Worm (Caenorhabditis elegans) whole organism, L3 larva: ENCODE results near the gene C17E7.9.

ENCODE experiments used
- ZK546.5 ChIP-seq: sonication (generic microtip); optimal IDR thresholded peaks from 2 replicates; lab custom pipeline; 2017; ENCODE audit warnings: missing biosample characterization, missing genetic modification characterization
- ceh-16 ChIP-seq: sonication (generic microtip); optimal IDR thresholded peaks from 2 replicates; lab custom pipeline; 2017; ENCODE audit warnings: missing biosample characterization, missing genetic modification characterization
- ceh-28 ChIP-seq: fragments of 150-350 bp; optimal IDR thresholded peaks from 2 replicates; lab custom pipeline; 2014; ENCODE audit warnings: missing biosample characterization, missing genetic modification reagents, missing genetic modification characterization
- ceh-82 ChIP-seq: fragments of 150-350 bp; optimal IDR thresholded peaks from 2 replicates; lab custom pipeline; 2014; ENCODE audit warnings: missing biosample characterization, missing genetic modification characterization
- egl-27 ChIP-seq: sonication (generic microtip); optimal IDR thresholded peaks from 4 replicates; lab custom pipeline; 2017; ENCODE audit warnings: missing biosample characterization, missing genetic modification reagents, missing genetic modification characterization
- egl-5 ChIP-seq: fragments of 150-350 bp; optimal IDR thresholded peaks from 2 replicates; lab custom pipeline; 2017; ENCODE audit warnings: missing biosample characterization, missing genetic modification reagents, missing genetic modification characterization, inconsistent platforms
- elt-1 ChIP-seq: fragments of 150-350 bp; optimal IDR thresholded peaks from 2 replicates; lab custom pipeline; 2014; ENCODE audit warnings: missing biosample characterization, missing genetic modification characterization
- elt-2 ChIP-seq: sonication (generic microtip); optimal IDR thresholded peaks from 2 replicates; lab custom pipeline; 2016; ENCODE audit warnings: missing genetic modification reagents, mild to moderate bottlenecking, missing genetic modification characterization, missing compliant biosample characterization
- elt-3 ChIP-seq, 3 experiments: fragments of 150-350 bp in 1 of 3; sonication (generic microtip) in 2 of 3; optimal IDR thresholded peaks; 2 replicates in 2 of 3; 4 replicates in 1 of 3; lab custom pipeline; 2014 to 2017; ENCODE audit warnings: missing biosample characterization in 3 of 3, missing genetic modification characterization in 3 of 3
- fkh-10 ChIP-seq: sonication (generic microtip); optimal IDR thresholded peaks from 2 replicates; lab custom pipeline; 2017; ENCODE audit warnings: missing biosample characterization, missing genetic modification reagents, missing genetic modification characterization
- fkh-2 ChIP-seq: fragments of 150-350 bp; optimal IDR thresholded peaks from 2 replicates; lab custom pipeline; 2014; ENCODE audit warnings: missing biosample characterization, missing genetic modification reagents, missing genetic modification characterization
- fos-1 ChIP-seq: fragments of 150-350 bp; optimal IDR thresholded peaks from 2 replicates; lab custom pipeline; 2014; ENCODE audit warnings: missing biosample characterization, missing genetic modification characterization
- lin-15B ChIP-seq: fragments of 150-350 bp; optimal IDR thresholded peaks from 2 replicates; lab custom pipeline; 2014; ENCODE audit warnings: missing biosample characterization, missing genetic modification characterization
- lsy-12 ChIP-seq: sonication (generic microtip); optimal IDR thresholded peaks from 2 replicates; lab custom pipeline; 2016; ENCODE audit warnings: mild to moderate bottlenecking, missing genetic modification characterization, missing compliant biosample characterization
- mdl-1 ChIP-seq: fragments of 150-350 bp; optimal IDR thresholded peaks from 2 replicates; lab custom pipeline; 2014; ENCODE audit warnings: missing biosample characterization, missing genetic modification characterization
- mml-1 ChIP-seq: fragments of 150-350 bp; sonication (generic microtip); optimal IDR thresholded peaks from 3 replicates; lab custom pipeline; 2014; ENCODE audit warnings: missing biosample characterization, missing genetic modification characterization
- nfya-1 ChIP-seq: sonication (generic microtip); optimal IDR thresholded peaks from 2 replicates; lab custom pipeline; 2017; ENCODE audit warnings: missing genetic modification characterization, mild to moderate bottlenecking, missing compliant biosample characterization, antibody characterized with exemption, moderate library complexity; ENCODE audit not compliant: insufficient read depth
- nhr-11 ChIP-seq: fragments of 150-350 bp; optimal IDR thresholded peaks from 2 replicates; lab custom pipeline; 2014; ENCODE audit warnings: missing biosample characterization, missing genetic modification characterization
- nhr-12 ChIP-seq: fragments of 150-350 bp; optimal IDR thresholded peaks from 2 replicates; lab custom pipeline; 2014; ENCODE audit warnings: missing biosample characterization, missing genetic modification characterization
- nhr-23 ChIP-seq: fragments of 150-350 bp; optimal IDR thresholded peaks from 2 replicates; lab custom pipeline; 2014; ENCODE audit warnings: missing biosample characterization, missing genetic modification reagents, missing genetic modification characterization
- nhr-237 ChIP-seq: fragments of 150-350 bp; optimal IDR thresholded peaks from 2 replicates; lab custom pipeline; 2014; ENCODE audit warnings: missing biosample characterization, missing genetic modification characterization
- nhr-25 ChIP-seq: sonication (generic microtip); optimal IDR thresholded peaks from 2 replicates; lab custom pipeline; 2017; ENCODE audit warnings: missing biosample characterization, missing genetic modification characterization
- nhr-28 ChIP-seq: fragments of 150-350 bp; optimal IDR thresholded peaks from 2 replicates; lab custom pipeline; 2014; ENCODE audit warnings: missing biosample characterization, missing genetic modification characterization
- nhr-76 ChIP-seq: fragments of 150-350 bp; sonication (generic microtip); optimal IDR thresholded peaks from 5 replicates; lab custom pipeline; 2014; ENCODE audit warnings: missing biosample characterization, missing genetic modification characterization
- nhr-77 ChIP-seq: fragments of 150-350 bp; optimal IDR thresholded peaks from 2 replicates; lab custom pipeline; 2014; ENCODE audit warnings: missing biosample characterization, missing genetic modification characterization
- pha-4 ChIP-seq: fragments of 150-350 bp; optimal IDR thresholded peaks from 2 replicates; lab custom pipeline; 2014; ENCODE audit warnings: missing biosample characterization, missing genetic modification reagents, missing genetic modification characterization
- sea-2 ChIP-seq: fragments of 150-350 bp; sonication (generic microtip); optimal IDR thresholded peaks from 4 replicates; lab custom pipeline; 2014; ENCODE audit warnings: missing biosample characterization, missing genetic modification reagents, missing genetic modification characterization
- skn-1 ChIP-seq: fragments of 150-350 bp; optimal IDR thresholded peaks from 2 replicates; lab custom pipeline; 2014; ENCODE audit warnings: missing biosample characterization, missing genetic modification characterization
- snpc-4 ChIP-seq: fragments of 150-350 bp; optimal IDR thresholded peaks from 2 replicates; lab custom pipeline; 2014; ENCODE audit warnings: missing biosample characterization, missing genetic modification characterization
- unc-39 ChIP-seq: sonication (generic microtip); optimal IDR thresholded peaks from 4 replicates; lab custom pipeline; 2017; ENCODE audit warnings: missing biosample characterization, missing genetic modification characterization
- unc-62 ChIP-seq: fragments of 150-350 bp; sonication (generic microtip); optimal IDR thresholded peaks from 4 replicates; lab custom pipeline; 2014; ENCODE audit warnings: missing biosample characterization, missing genetic modification reagents, missing genetic modification characterization
- zag-1 ChIP-seq: fragments of 150-350 bp; optimal IDR thresholded peaks from 2 replicates; lab custom pipeline; 2014; ENCODE audit warnings: missing biosample characterization, missing genetic modification characterization
- ztf-11 ChIP-seq: fragments of 150-350 bp; optimal IDR thresholded peaks from 2 replicates; lab custom pipeline; 2014; ENCODE audit warnings: missing biosample characterization, missing genetic modification characterization
- ztf-4 ChIP-seq: fragments of 150-350 bp; optimal IDR thresholded peaks from 2 replicates; lab custom pipeline; 2014; ENCODE audit warnings: missing biosample characterization, missing genetic modification characterization

Gene C17E7.9

ce11 chrV:3870359-3870758 is 20.3 kb downstream of the C17E7.9 start:
- TF ChIP-seq nhr-25 (tag; lab: Kevin White, UChicago) (no peak), ZK546.5 (tag; lab: Kevin White, UChicago) (no peak), nhr-11 (peak; percentile 81)

ce11 chrV:3868905-3869304 is 21.8 kb downstream of the C17E7.9 start, which contains the start of gene nhr-157:
nhr-157 (minus strand) TSS chrV:3869005.
- no peak for TF ChIP-seq mdl-1 (tag; lab: Kevin White, UChicago)
- no peak for TF ChIP-seq nhr-11
- TF ChIP-seq nhr-28 (tag; lab: Kevin White, UChicago): no peak
- no peak for TF ChIP-seq mml-1 (tag; lab: Kevin White, UChicago)
- TF ChIP-seq nhr-77 (tag; lab: Kevin White, UChicago): no peak
- TF ChIP-seq pha-4: no peak
- TF ChIP-seq ztf-11 (tag; lab: Kevin White, UChicago): no peak
- no peak for TF ChIP-seq fkh-2 (tag; lab: Kevin White, UChicago)
- no peak for TF ChIP-seq nhr-23
- no peak for TF ChIP-seq zag-1 (tag; lab: Kevin White, UChicago)
- TF ChIP-seq nhr-76 (tag; lab: Kevin White, UChicago): no peak
- no peak for TF ChIP-seq nhr-12 (tag; lab: Kevin White, UChicago)

- peak; percentile 58 for TF ChIP-seq elt-1 (tag; lab: Kevin White, UChicago)
- TF ChIP-seq nfya-1 (tag; lab: Kevin White, UChicago): no peak
- TF ChIP-seq nhr-25 (tag; lab: Kevin White, UChicago): peak; percentile 42
Measured at ce11 chrV:3865273-3865672, 25.4 kb downstream of the C17E7.9 start.

- no peak for TF ChIP-seq unc-62 (GFP tag; lab: Kevin White, UChicago)
- TF ChIP-seq ceh-16: no peak
- TF ChIP-seq skn-1 (tag; lab: Kevin White, UChicago): no peak
- no peak for TF ChIP-seq nhr-11
- TF ChIP-seq elt-2 (tag; lab: Kevin White, UChicago): no peak
- no peak for TF ChIP-seq snpc-4 (tag; lab: Kevin White, UChicago)
- TF ChIP-seq egl-5: no peak
Measured at ce11 chrV:3862851-3863250, 27.8 kb downstream of the C17E7.9 start, which contains the start of gene nhr-187. nhr-187 (minus strand) TSS chrV:3862951.

- no peak for TF ChIP-seq ztf-11 (tag; lab: Kevin White, UChicago)
- no peak for TF ChIP-seq mml-1 (tag; lab: Kevin White, UChicago)
- TF ChIP-seq elt-3 (tag; optimal IDR thresholded peaks at IDR 0.05; lab: Kevin White, UChicago): no peak
- no peak for TF ChIP-seq egl-27 (tag; lab: Kevin White, UChicago)
- TF ChIP-seq ceh-28: no peak
- no peak for TF ChIP-seq ztf-4
- TF ChIP-seq sea-2 (GFP tag; lab: Kevin White, UChicago): no peak
- TF ChIP-seq nhr-12 (tag; lab: Kevin White, UChicago): no peak
- no peak for TF ChIP-seq nfya-1 (tag; lab: Kevin White, UChicago)
- TF ChIP-seq lsy-12 (tag; lab: Kevin White, UChicago): no peak
- no peak for TF ChIP-seq ceh-82 (tag; lab: Kevin White, UChicago)
- TF ChIP-seq elt-1 (tag; lab: Kevin White, UChicago): no peak
- no peak for TF ChIP-seq fos-1 (tag; lab: Kevin White, UChicago)
- TF ChIP-seq ceh-16: no peak
- no peak for TF ChIP-seq unc-39
- no peak for TF ChIP-seq zag-1 (tag; lab: Kevin White, UChicago)
Measured at ce11 chrV:3860123-3860522, 30.5 kb downstream of the C17E7.9 start, which contains the start of gene nhr-189. nhr-189 (minus strand) TSS chrV:3860243.

- TF ChIP-seq ztf-11 (tag; lab: Kevin White, UChicago) (no peak), mml-1 (tag; lab: Kevin White, UChicago) (no peak), nhr-11 (peak; percentile 4), fkh-10 (GFP tag; lab: Kevin White, UChicago) (no peak), nhr-237 (tag; lab: Kevin White, UChicago) (no peak), lin-15B (no peak)
- TF ChIP-seq, all 47 proteins: peak for 1
Measured at ce11 chrV:3857778-3858177, 32.9 kb downstream of the C17E7.9 start, which contains the start of gene nhr-188. nhr-188 (minus strand) TSS chrV:3857861.
